Fruit fly (Drosophila melanogaster): Measurements from ENCODE around the gene CG1824.

Gene CG1824

dm6 chrX:12595610-12596336 is at the start of gene CG1824, which contains the start of gene Sec16:
Gene CG1824 (minus strand): TSS chrX:12595624.
Gene Sec16 (plus strand): TSS chrX:12596047.
- TF ChIP-seq CG5204 (GFP tag; optimal IDR thresholded peaks at IDR 0.05) (no peak), Crg-1 (GFP tag; optimal IDR thresholded peaks at IDR 0.05) (peak; percentile 12), tj (GFP tag; optimal IDR thresholded peaks at IDR 0.05) (peak; percentile 68), kay (GFP tag; ENCODE audit: borderline replicate concordance) (no peak), bab1 (GFP tag; optimal IDR thresholded peaks at IDR 0.05) (no peak), toe (GFP tag; optimal IDR thresholded peaks at IDR 0.05) (peak; percentile 66), cic (GFP tag; optimal IDR thresholded peaks at IDR 0.05) (no peak), Clk (GFP tag; optimal IDR thresholded peaks at IDR 0.05) (no peak), CG1620 (GFP tag; optimal IDR thresholded peaks at IDR 0.05) (peak; percentile 45), Hr96 (GFP tag; optimal IDR thresholded peaks at IDR 0.05) (no peak), CG14711 (tag; optimal IDR thresholded peaks at IDR 0.05) (peak; percentile 31), CG33017 (tag; optimal IDR thresholded peaks at IDR 0.05) (no peak), ovo (GFP tag; optimal IDR thresholded peaks at IDR 0.05) (peak; percentile 60), CG7045 (GFP tag; optimal IDR thresholded peaks at IDR 0.05) (peak; percentile 15), CG12768 (GFP tag; optimal IDR thresholded peaks at IDR 0.05) (no peak), CG11617 (GFP tag; optimal IDR thresholded peaks at IDR 0.05) (peak; percentile 69), cnc (optimal IDR thresholded peaks at IDR 0.05) (no peak), CG7101 (tag; optimal IDR thresholded peaks at IDR 0.05) (peak; percentile 61), Mnt (GFP tag; optimal IDR thresholded peaks at IDR 0.05) (no peak), pad (GFP tag; optimal IDR thresholded peaks at IDR 0.05) (peak; percentile 67)

dm6 chrX:12633992-12634391 is 38.6 kb upstream of the CG1824 start:
- TF ChIP-seq tj (GFP tag; optimal IDR thresholded peaks at IDR 0.05) = no peak
- no peak for TF ChIP-seq Hr96 (GFP tag; optimal IDR thresholded peaks at IDR 0.05)
- no peak for TF ChIP-seq Clk (GFP tag; optimal IDR thresholded peaks at IDR 0.05)
- no peak for TF ChIP-seq CG7101 (tag; optimal IDR thresholded peaks at IDR 0.05)

dm6 chrX:12633204-12633603 is 37.8 kb upstream of the CG1824 start:
- TF ChIP-seq Clk (GFP tag; optimal IDR thresholded peaks at IDR 0.05) (no peak), Mnt (GFP tag; optimal IDR thresholded peaks at IDR 0.05) (no peak), cnc (optimal IDR thresholded peaks at IDR 0.05) (no peak), CG5204 (GFP tag; optimal IDR thresholded peaks at IDR 0.05) (no peak), CG14711 (tag; optimal IDR thresholded peaks at IDR 0.05) (no peak), kay (GFP tag; ENCODE audit: borderline replicate concordance) (no peak), CG7045 (GFP tag; optimal IDR thresholded peaks at IDR 0.05) (no peak), CG33017 (tag; optimal IDR thresholded peaks at IDR 0.05) (no peak), CG12768 (GFP tag; optimal IDR thresholded peaks at IDR 0.05) (no peak), tj (GFP tag; optimal IDR thresholded peaks at IDR 0.05) (no peak), ovo (GFP tag; optimal IDR thresholded peaks at IDR 0.05) (no peak), Hr96 (GFP tag; optimal IDR thresholded peaks at IDR 0.05) (no peak), bab1 (GFP tag; optimal IDR thresholded peaks at IDR 0.05) (no peak), CG7101 (tag; optimal IDR thresholded peaks at IDR 0.05) (no peak), Crg-1 (GFP tag; optimal IDR thresholded peaks at IDR 0.05) (no peak), CG11617 (GFP tag; optimal IDR thresholded peaks at IDR 0.05) (no peak), toe (GFP tag; optimal IDR thresholded peaks at IDR 0.05) (no peak)

dm6 chrX:12632157-12632422 is 36.7 kb upstream of the CG1824 start:
- TF ChIP-seq CG7101 (tag; optimal IDR thresholded peaks at IDR 0.05) (no peak), pad (GFP tag; optimal IDR thresholded peaks at IDR 0.05) (no peak), kay (GFP tag; ENCODE audit: borderline replicate concordance) (no peak), toe (GFP tag; optimal IDR thresholded peaks at IDR 0.05) (no peak), bab1 (GFP tag; optimal IDR thresholded peaks at IDR 0.05) (no peak), ovo (GFP tag; optimal IDR thresholded peaks at IDR 0.05) (no peak), CG5204 (GFP tag; optimal IDR thresholded peaks at IDR 0.05) (no peak), Mnt (GFP tag; optimal IDR thresholded peaks at IDR 0.05) (no peak), CG14711 (tag; optimal IDR thresholded peaks at IDR 0.05) (no peak)

dm6 chrX:12631317-12632156 is 36.1 kb upstream of the CG1824 start, which contains the start of gene Tomosyn:
Gene Tomosyn (plus strand): TSS chrX:12631605.
- no peak for TF ChIP-seq CG33017 (tag; optimal IDR thresholded peaks at IDR 0.05)
- no peak for TF ChIP-seq CG7045 (GFP tag; optimal IDR thresholded peaks at IDR 0.05)
- peak; percentile 57 for TF ChIP-seq CG11617 (GFP tag; optimal IDR thresholded peaks at IDR 0.05)
- peak; percentile 43 for TF ChIP-seq CG1620 (GFP tag; optimal IDR thresholded peaks at IDR 0.05)
- peak; percentile 4 for TF ChIP-seq cic (GFP tag; optimal IDR thresholded peaks at IDR 0.05)
- peak; percentile 14 for TF ChIP-seq bab1 (GFP tag; optimal IDR thresholded peaks at IDR 0.05)
- peak; percentile 23 for TF ChIP-seq CG7101 (tag; optimal IDR thresholded peaks at IDR 0.05)
- TF ChIP-seq Crg-1 (GFP tag; optimal IDR thresholded peaks at IDR 0.05) = peak; percentile 4
- no peak for TF ChIP-seq Hr96 (GFP tag; optimal IDR thresholded peaks at IDR 0.05)
- peak; percentile 93 for TF ChIP-seq ovo (GFP tag; optimal IDR thresholded peaks at IDR 0.05)
- no peak for TF ChIP-seq CG5204 (GFP tag; optimal IDR thresholded peaks at IDR 0.05)
- TF ChIP-seq CG12768 (GFP tag; optimal IDR thresholded peaks at IDR 0.05) = no peak
- peak; percentile 20 for TF ChIP-seq toe (GFP tag; optimal IDR thresholded peaks at IDR 0.05)
- TF ChIP-seq tj (GFP tag; optimal IDR thresholded peaks at IDR 0.05) = no peak
- TF ChIP-seq CG14711 (tag; optimal IDR thresholded peaks at IDR 0.05) = peak; percentile 23
- TF ChIP-seq cnc (optimal IDR thresholded peaks at IDR 0.05) = no peak
- TF ChIP-seq Mnt (GFP tag; optimal IDR thresholded peaks at IDR 0.05) = no peak
- TF ChIP-seq kay (GFP tag; ENCODE audit: borderline replicate concordance) = peak; percentile 92
- TF ChIP-seq Clk (GFP tag; optimal IDR thresholded peaks at IDR 0.05) = no peak
- TF ChIP-seq pad (GFP tag; optimal IDR thresholded peaks at IDR 0.05) = peak; percentile 20

Data from whole organism, adult.